Worm (Caenorhabditis elegans): ENCODE data around the gene srh-62.

The srh-62 gene

DNA sequence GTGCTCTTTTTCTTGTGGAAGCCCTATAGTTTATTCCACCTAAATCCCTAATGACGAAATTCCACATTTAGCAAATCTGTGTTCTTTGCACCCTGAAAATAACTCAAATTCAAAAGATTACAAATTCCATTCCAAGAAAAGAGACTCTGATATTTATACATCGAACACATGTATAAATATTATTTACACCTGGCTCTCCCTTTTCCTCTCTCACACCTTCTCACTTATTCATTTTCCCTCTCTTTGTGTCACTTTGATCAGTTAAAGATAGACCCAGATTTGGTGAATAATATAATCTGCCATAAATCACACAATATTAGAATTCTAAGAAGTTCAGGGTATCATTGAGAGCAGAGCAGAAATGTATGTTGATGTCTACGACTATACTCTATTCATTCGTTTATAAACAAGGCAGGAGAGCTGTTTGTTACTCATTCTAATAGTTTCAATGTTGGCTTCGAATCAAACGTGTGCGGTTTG, 10.7 kb downstream of the srh-62 start, which contains the start of gene nhr-254:
nhr-254 (plus strand) TSS at position 430 of the 480 bp plus-strand sequence.
- TF ChIP-seq nhr-237 (tag; optimal IDR thresholded peaks at IDR 0.05) (no peak), sma-3 (GFP tag; optimal IDR thresholded peaks at IDR 0.05) (no peak), dmd-4 (tag; optimal IDR thresholded peaks at IDR 0.05) (no peak), blmp-1 (tag; optimal IDR thresholded peaks at IDR 0.05; ENCODE audit: insufficient read depth) (no peak), unc-62 (GFP tag; optimal IDR thresholded peaks at IDR 0.05) (no peak), ceh-82 (tag; optimal IDR thresholded peaks at IDR 0.05) (no peak), ceh-16 (tag; optimal IDR thresholded peaks at IDR 0.05) (no peak), sma-9 (GFP tag; optimal IDR thresholded peaks at IDR 0.05) (no peak), sma-9 (tag; optimal IDR thresholded peaks at IDR 0.05) (no peak), lin-39 (tag; optimal IDR thresholded peaks at IDR 0.05) (no peak), F13H6.1 (tag; optimal IDR thresholded peaks at IDR 0.05) (no peak)

DNA sequence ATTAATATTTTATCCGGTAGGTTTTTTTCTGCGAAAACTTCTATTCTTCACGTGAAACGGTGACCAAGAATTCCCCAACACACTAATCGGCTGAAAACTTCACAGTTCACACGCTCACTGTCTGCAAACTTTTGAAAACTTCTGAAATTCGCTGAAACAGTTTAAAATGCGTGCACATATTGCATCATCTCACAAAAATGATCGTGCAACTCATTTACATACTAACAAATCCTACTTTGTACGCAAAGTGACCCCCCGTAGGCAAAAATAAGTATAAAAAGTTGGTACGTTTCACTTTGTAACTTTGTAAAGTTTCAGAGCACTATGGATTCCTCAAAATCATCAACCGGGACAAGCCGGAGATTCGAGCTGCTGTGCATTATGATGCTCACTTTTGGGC, 14.5 kb downstream of the srh-62 start, which contains the start of gene ZK6.6:
ZK6.6 (plus strand) TSS at position 301 of the 400 bp plus-strand sequence.
- no peak for TF ChIP-seq sma-9 (GFP tag; optimal IDR thresholded peaks at IDR 0.05)
- TF ChIP-seq sma-9 (tag; optimal IDR thresholded peaks at IDR 0.05): no peak
- TF ChIP-seq elt-1 (tag; optimal IDR thresholded peaks at IDR 0.05): no peak

DNA sequence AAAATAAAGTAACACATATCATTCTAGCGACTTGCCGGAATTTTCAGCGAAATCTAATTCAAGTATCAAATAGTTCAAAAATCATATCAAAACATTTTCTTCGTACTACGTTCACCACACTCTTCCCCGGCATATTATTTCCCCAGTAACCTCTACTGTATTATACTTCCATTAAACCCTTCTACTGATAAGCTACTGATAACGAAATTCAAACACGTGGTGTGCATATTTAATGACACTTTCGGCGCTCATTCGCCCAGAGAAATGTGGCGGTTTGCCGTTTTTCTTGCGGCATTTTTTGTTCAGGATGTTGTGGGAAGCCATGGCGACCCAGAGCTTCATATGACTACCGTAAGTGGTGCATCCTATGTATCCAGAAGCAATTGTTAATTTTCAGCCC, 17.4 kb downstream of the srh-62 start, which contains the start of gene lipl-5:
lipl-5 (plus strand) TSS at position 259 of the 400 bp plus-strand sequence.
- peak; percentile 52 for TF ChIP-seq sma-9 (GFP tag; optimal IDR thresholded peaks at IDR 0.05)
- no peak for TF ChIP-seq sma-9 (tag; optimal IDR thresholded peaks at IDR 0.05)
- peak; percentile 52 for TF ChIP-seq fos-1 (tag; optimal IDR thresholded peaks at IDR 0.05)
- TF ChIP-seq crh-2 (tag; optimal IDR thresholded peaks at IDR 0.05): peak; percentile 50
- no peak for TF ChIP-seq elt-3 (tag; optimal IDR thresholded peaks at IDR 0.05)
- peak; percentile 8 for TF ChIP-seq gmeb-1 (tag; optimal IDR thresholded peaks at IDR 0.05)
- TF ChIP-seq unc-62 (GFP tag; optimal IDR thresholded peaks at IDR 0.05): no peak
- no peak for TF ChIP-seq ZK546.5 (tag; optimal IDR thresholded peaks at IDR 0.05)

DNA sequence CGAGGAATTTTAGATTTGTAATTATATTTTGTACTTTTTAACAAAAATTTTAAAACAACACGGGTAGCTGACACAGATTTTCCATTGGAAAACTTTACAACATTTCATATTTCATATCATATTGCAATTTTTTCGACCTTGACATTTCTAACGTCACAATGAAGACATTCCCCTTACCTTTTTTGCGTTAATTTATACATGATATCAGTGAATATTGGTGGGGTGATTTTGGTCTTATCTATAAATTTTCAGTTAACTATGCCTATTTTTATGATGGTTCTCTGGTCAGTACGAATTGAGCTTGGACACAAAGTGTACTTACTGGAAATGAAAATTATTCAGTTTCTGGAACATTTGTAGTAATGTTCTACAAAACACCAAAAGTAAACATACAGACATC, 18.4 kb downstream of the srh-62 start:
- TF ChIP-seq ztf-11 (tag; optimal IDR thresholded peaks at IDR 0.05) (no peak), fos-1 (tag; optimal IDR thresholded peaks at IDR 0.05) (peak; percentile 52), crh-2 (tag; optimal IDR thresholded peaks at IDR 0.05) (peak; percentile 36)

DNA sequence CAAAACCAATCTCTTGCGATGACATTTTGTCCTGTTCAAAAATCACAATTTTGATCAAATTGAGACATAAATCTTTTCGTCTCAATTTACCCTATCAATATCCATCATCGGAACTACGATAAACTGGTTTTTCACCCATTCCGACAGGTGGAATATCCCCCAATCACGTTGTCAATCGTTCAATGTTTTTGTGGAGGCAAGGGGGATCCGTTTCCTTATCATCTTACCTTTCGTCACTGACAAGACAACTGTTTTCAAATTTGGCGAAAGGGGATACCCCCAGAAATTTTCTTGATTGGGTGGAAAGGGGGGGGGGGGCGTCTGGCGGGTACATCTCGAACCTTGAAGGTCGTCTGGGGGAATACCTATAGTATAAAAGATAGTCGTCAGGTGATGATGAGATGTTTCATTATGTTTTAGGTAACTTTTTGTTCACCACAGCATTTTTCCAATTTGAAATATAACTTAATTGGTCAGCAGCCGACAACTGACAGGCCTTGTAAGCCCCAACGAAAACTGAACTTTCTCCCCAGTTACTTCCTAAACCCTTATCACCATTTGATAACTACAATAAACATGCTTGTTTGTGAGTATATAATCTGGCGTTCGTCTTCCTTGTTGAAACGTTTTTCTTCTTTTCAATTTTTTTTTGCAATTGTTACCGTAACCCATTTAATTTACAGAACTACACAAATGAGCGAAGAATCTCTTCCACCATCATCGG, 21.5 kb downstream of the srh-62 start, which contains the start of gene ZK6.8:
ZK6.8 (plus strand) TSS at position 682 of the 724 bp plus-strand sequence.
- TF ChIP-seq gmeb-1 (tag; optimal IDR thresholded peaks at IDR 0.05) (peak; percentile 54), C34F6.9 (tag; optimal IDR thresholded peaks at IDR 0.05) (no peak), blmp-1 (tag; optimal IDR thresholded peaks at IDR 0.05; ENCODE audit: insufficient read depth) (peak; percentile 83), mdl-1 (tag; optimal IDR thresholded peaks at IDR 0.05) (peak; percentile 26 to 57), nhr-21 (tag; optimal IDR thresholded peaks at IDR 0.05) (peak; percentile 96), nhr-129 (tag; optimal IDR thresholded peaks at IDR 0.05) (peak; percentile 22), mab-5 (tag; optimal IDR thresholded peaks at IDR 0.05) (peak; percentile 26), sma-3 (GFP tag; optimal IDR thresholded peaks at IDR 0.05) (peak; percentile 84), Y55F3AM.14 (GFP tag; optimal IDR thresholded peaks at IDR 0.05) (peak; percentile 32), sma-9 (GFP tag; optimal IDR thresholded peaks at IDR 0.05) (peak; percentile 99), sma-9 (tag; optimal IDR thresholded peaks at IDR 0.05) (no peak), ztf-4 (tag; optimal IDR thresholded peaks at IDR 0.05) (no peak), nhr-237 (tag; optimal IDR thresholded peaks at IDR 0.05) (no peak), elt-1 (tag; optimal IDR thresholded peaks at IDR 0.05) (no peak), egl-27 (tag; optimal IDR thresholded peaks at IDR 0.05) (peak; percentile 77), snpc-4 (tag; optimal IDR thresholded peaks at IDR 0.05) (peak; percentile 20), nhr-25 (tag; optimal IDR thresholded peaks at IDR 0.05) (peak; percentile 92), nhr-6 (tag; optimal IDR thresholded peaks at IDR 0.05) (no peak), fos-1 (tag; optimal IDR thresholded peaks at IDR 0.05) (peak; percentile 22)

DNA sequence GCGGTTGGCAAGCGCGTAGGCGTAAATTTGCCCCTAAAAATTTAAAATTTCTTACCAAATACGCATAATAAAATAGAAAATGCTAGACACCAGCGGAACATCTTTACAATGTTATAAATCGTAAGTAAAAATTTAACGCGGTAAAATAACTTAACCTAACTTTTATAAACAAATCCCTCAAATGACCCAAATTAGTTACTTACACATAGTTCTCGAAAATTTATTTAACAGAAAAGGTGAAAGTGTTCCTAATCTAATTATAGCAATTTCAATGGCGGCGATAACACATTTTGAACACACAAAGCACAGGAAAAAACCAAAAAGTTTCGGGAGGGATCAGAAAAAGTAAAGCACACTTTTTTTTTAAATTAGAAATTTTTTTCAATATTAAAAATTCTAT, 22.7 kb downstream of the srh-62 start, which contains the start of gene mltn-8:
mltn-8 (minus strand) TSS at position 101 of the 400 bp plus-strand sequence.
- TF ChIP-seq nhr-237 (tag; optimal IDR thresholded peaks at IDR 0.05) (no peak), nhr-6 (tag; optimal IDR thresholded peaks at IDR 0.05) (no peak), elt-1 (tag; optimal IDR thresholded peaks at IDR 0.05) (no peak), sma-9 (GFP tag; optimal IDR thresholded peaks at IDR 0.05) (no peak), sma-9 (tag; optimal IDR thresholded peaks at IDR 0.05) (no peak), snpc-4 (tag; optimal IDR thresholded peaks at IDR 0.05) (no peak), nhr-129 (tag; optimal IDR thresholded peaks at IDR 0.05) (no peak), ceh-82 (tag; optimal IDR thresholded peaks at IDR 0.05) (no peak), ztf-1 (GFP tag; conservative IDR thresholded peaks at IDR 0.05) (no peak), C34F6.9 (tag; optimal IDR thresholded peaks at IDR 0.05) (no peak), alr-1 (tag; optimal IDR thresholded peaks at IDR 0.05) (no peak), nhr-21 (tag; optimal IDR thresholded peaks at IDR 0.05) (no peak), zag-1 (tag; optimal IDR thresholded peaks at IDR 0.05) (no peak)

Measured in whole organism, L2 larva.